Worm (Caenorhabditis elegans): ENCODE data around the gene nhr-257.

- no peak for TF ChIP-seq unc-86 (tag; optimal IDR thresholded peaks at IDR 0.05)
- no peak for TF ChIP-seq eyg-1 (tag; optimal IDR thresholded peaks at IDR 0.05)
- no peak for TF ChIP-seq fkh-6 (tag; optimal IDR thresholded peaks at IDR 0.05)
- no peak for TF ChIP-seq nfya-1 (tag; optimal IDR thresholded peaks at IDR 0.05)
- no peak for TF ChIP-seq pha-4 (tag; optimal IDR thresholded peaks at IDR 0.05)
- TF ChIP-seq F13H6.1 (tag; optimal IDR thresholded peaks at IDR 0.05) = no peak
- no peak for TF ChIP-seq ama-1 (optimal IDR thresholded peaks at IDR 0.05)
- no peak for TF ChIP-seq pqm-1 (tag; optimal IDR thresholded peaks at IDR 0.05)
These were observed 25.0 kb upstream of the nhr-257 start, which contains the start of gene F54D10.8 for ce11 chrII:3827801-3828200.
